Fruit fly (Drosophila melanogaster) whole organism, adult: ENCODE measurements around the gene sds22.
A peak's percentile ranks its signal among the peaks of the same experiment; 100 is the strongest.

ENCODE experiments used
- CG11617 ChIP-seq: fragments of 200-800 bp; sonication (Bioruptor generic); optimal IDR thresholded peaks from 2 replicates; lab custom pipeline; 2017; ENCODE audit warnings: mild to moderate bottlenecking, missing biosample characterization, missing genetic modification reagents, missing genetic modification characterization
- CG12768 ChIP-seq: fragments of 200-800 bp; sonication (Bioruptor generic); optimal IDR thresholded peaks from 2 replicates; lab custom pipeline; 2017; ENCODE audit warnings: missing biosample characterization, missing genetic modification characterization, mild to moderate bottlenecking, moderate library complexity, missing genetic modification reagents
- CG14711 ChIP-seq: fragments of 200-800 bp; sonication (Bioruptor generic); optimal IDR thresholded peaks from 2 replicates; lab custom pipeline; 2018; ENCODE audit warnings: missing biosample characterization, mild to moderate bottlenecking, missing genetic modification characterization, moderate library complexity
- CG1620 ChIP-seq: fragments of 200-800 bp; sonication (Bioruptor generic); optimal IDR thresholded peaks from 2 replicates; lab custom pipeline; 2016; ENCODE audit warnings: missing biosample characterization, missing genetic modification characterization
- CG33017 ChIP-seq: fragments of 200-800 bp; sonication (Bioruptor generic); optimal IDR thresholded peaks from 2 replicates; lab custom pipeline; 2018; ENCODE audit warnings: missing biosample characterization, mild to moderate bottlenecking, missing genetic modification characterization, moderate library complexity
- CG5204 ChIP-seq: fragments of 200-800 bp; sonication (Bioruptor generic); optimal IDR thresholded peaks from 2 replicates; lab custom pipeline; 2016; ENCODE audit warnings: missing biosample characterization, missing genetic modification characterization
- CG7045 ChIP-seq: fragments of 200-800 bp; sonication (Bioruptor generic); optimal IDR thresholded peaks from 2 replicates; lab custom pipeline; 2017; ENCODE audit warnings: missing biosample characterization, mild to moderate bottlenecking, missing genetic modification characterization
- CG7101 ChIP-seq: fragments of 200-800 bp; sonication (Bioruptor generic); optimal IDR thresholded peaks from 2 replicates; lab custom pipeline; 2018; ENCODE audit warnings: missing biosample characterization, mild to moderate bottlenecking, missing genetic modification characterization, moderate library complexity
- Clk ChIP-seq: fragments of 200-800 bp; sonication (Bioruptor generic); optimal IDR thresholded peaks from 2 replicates; lab custom pipeline; 2017; ENCODE audit warnings: missing biosample characterization, missing genetic modification characterization
- Crg-1 ChIP-seq: fragments of 200-800 bp; sonication (Bioruptor generic); optimal IDR thresholded peaks from 2 replicates; lab custom pipeline; 2016; ENCODE audit warnings: missing biosample characterization, missing genetic modification characterization
- Hr96 ChIP-seq: fragments of 200-800 bp; sonication (Bioruptor generic); optimal IDR thresholded peaks from 2 replicates; lab custom pipeline; 2016; ENCODE audit warnings: missing biosample characterization, missing genetic modification characterization
- Mnt ChIP-seq: fragments of 200-800 bp; sonication (Bioruptor generic); optimal IDR thresholded peaks from 2 replicates; lab custom pipeline; 2016; ENCODE audit warnings: missing biosample characterization, mild to moderate bottlenecking, missing genetic modification characterization
- bab1 ChIP-seq: fragments of 200-800 bp; sonication (Bioruptor generic); optimal IDR thresholded peaks from 3 replicates; lab custom pipeline; 2019; ENCODE audit warnings: missing biosample characterization, mild to moderate bottlenecking, missing genetic modification characterization, moderate library complexity
- cic ChIP-seq: fragments of 200-800 bp; sonication (Bioruptor generic); optimal IDR thresholded peaks from 2 replicates; lab custom pipeline; 2017; ENCODE audit warnings: missing biosample characterization, mild to moderate bottlenecking, missing genetic modification characterization, moderate library complexity
- cnc ChIP-seq, 2 experiments: fragments of >200 bp; optimal IDR thresholded peaks; 2 replicates each; lab custom pipeline; 2017
- kay ChIP-seq: fragments of 200-800 bp; sonication (Bioruptor generic); peaks from one replicate; lab custom pipeline; 2016; ENCODE audit warnings: missing biosample characterization, missing genetic modification characterization, borderline replicate concordance
- ovo ChIP-seq: fragments of 200-800 bp; sonication (Bioruptor generic); optimal IDR thresholded peaks from 2 replicates; lab custom pipeline; 2016; ENCODE audit warnings: missing biosample characterization, missing genetic modification characterization
- pad ChIP-seq: fragments of 200-800 bp; sonication (Bioruptor generic); optimal IDR thresholded peaks from 3 replicates; lab custom pipeline; 2017; ENCODE audit warnings: missing biosample characterization, missing genetic modification characterization, mild to moderate bottlenecking, moderate library complexity, missing genetic modification reagents
- tj ChIP-seq: fragments of 200-800 bp; sonication (Bioruptor generic); optimal IDR thresholded peaks from 3 replicates; lab custom pipeline; 2017; ENCODE audit warnings: missing biosample characterization, mild to moderate bottlenecking, missing genetic modification characterization, moderate library complexity
- toe ChIP-seq: fragments of 200-800 bp; sonication (Bioruptor generic); optimal IDR thresholded peaks from 2 replicates; lab custom pipeline; 2016; ENCODE audit warnings: missing biosample characterization, missing genetic modification characterization

sds22 gene

DNA sequence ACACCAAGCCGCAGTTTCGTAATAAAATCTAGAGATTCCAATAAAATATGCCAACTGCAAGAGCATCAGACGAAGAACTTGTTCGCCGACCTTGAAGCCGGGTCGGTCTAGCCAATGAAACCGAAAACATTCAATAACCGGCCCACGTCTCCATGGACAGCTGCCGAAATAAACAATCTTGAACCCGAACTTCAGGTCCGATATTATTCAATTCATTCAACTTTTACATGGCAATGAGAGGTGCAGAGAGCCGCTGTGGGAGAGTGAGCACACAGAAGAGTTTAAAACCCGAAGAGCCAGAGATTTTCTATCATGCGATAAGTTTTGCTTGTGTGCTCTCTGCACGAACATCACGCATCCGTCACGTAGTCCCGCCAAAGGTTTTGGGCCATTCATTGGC, 13.9 kb upstream of the sds22 start:
- TF ChIP-seq CG11617 (no peak), CG14711 (tag; lab: Kevin White, UChicago) (no peak), bab1 (GFP tag; lab: Kevin White, UChicago) (no peak), CG7045 (no peak), Mnt (GFP tag; lab: Kevin White, UChicago) (no peak), Hr96 (GFP tag; lab: Kevin White, UChicago) (no peak), CG33017 (tag; lab: Kevin White, UChicago) (no peak), pad (GFP tag; lab: Kevin White, UChicago) (no peak), cnc (optimal IDR thresholded peaks at IDR 0.05; lab: Kevin White, UChicago) (no peak), Crg-1 (GFP tag; lab: Kevin White, UChicago) (no peak), CG12768 (no peak), kay (GFP tag; lab: Kevin White, UChicago) (no peak), ovo (GFP tag; lab: Kevin White, UChicago) (no peak), Clk (GFP tag; lab: Kevin White, UChicago) (no peak), toe (no peak), CG1620 (GFP tag; lab: Kevin White, UChicago) (no peak), CG7101 (tag; lab: Kevin White, UChicago) (no peak), cic (GFP tag; lab: Kevin White, UChicago) (no peak)

DNA sequence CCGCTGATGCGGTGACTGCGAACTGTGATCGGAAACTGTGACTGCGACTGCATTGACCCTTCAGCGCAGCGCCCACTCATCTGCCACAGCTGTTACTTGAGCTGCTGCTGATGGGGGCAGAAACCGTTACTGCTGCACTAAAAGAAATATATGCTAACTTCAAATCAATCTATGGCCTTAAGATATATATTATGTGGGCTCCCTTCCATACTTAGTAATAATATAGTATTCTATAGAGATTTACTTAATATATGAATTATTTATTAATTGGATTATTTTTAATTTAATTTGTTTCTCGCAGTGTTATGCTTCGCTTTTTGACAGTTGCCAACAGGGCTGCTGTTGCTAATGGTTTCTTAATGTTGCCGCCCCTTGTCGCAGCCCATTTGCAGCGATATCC, 12.3 kb upstream of the sds22 start:
- TF ChIP-seq kay (GFP tag; lab: Kevin White, UChicago) (no peak), tj (GFP tag; lab: Kevin White, UChicago) (no peak), bab1 (GFP tag; lab: Kevin White, UChicago) (no peak), Crg-1 (GFP tag; lab: Kevin White, UChicago) (no peak), pad (GFP tag; lab: Kevin White, UChicago) (no peak), cnc (optimal IDR thresholded peaks at IDR 0.05; lab: Kevin White, UChicago) (no peak), CG1620 (GFP tag; lab: Kevin White, UChicago) (no peak), Mnt (GFP tag; lab: Kevin White, UChicago) (no peak), CG14711 (tag; lab: Kevin White, UChicago) (no peak), Clk (GFP tag; lab: Kevin White, UChicago) (no peak), CG7045 (no peak), cic (GFP tag; lab: Kevin White, UChicago) (no peak), CG11617 (no peak)

- no peak for TF ChIP-seq CG12768
- no peak for TF ChIP-seq CG33017 (tag; lab: Kevin White, UChicago)
- TF ChIP-seq kay (GFP tag; lab: Kevin White, UChicago) = peak; percentile 56
- TF ChIP-seq Crg-1 (GFP tag; lab: Kevin White, UChicago) = no peak
- TF ChIP-seq CG7101 (tag; lab: Kevin White, UChicago) = no peak
- TF ChIP-seq tj (GFP tag; lab: Kevin White, UChicago) = peak; percentile 44
Observed at dm6 chr3R:17379742-17380141, 11.7 kb upstream of the sds22 start, which contains the start of gene lute. Gene lute (plus strand): TSS chr3R:17379944.

- TF ChIP-seq ovo (GFP tag; lab: Kevin White, UChicago) (no peak), CG11617 (no peak), CG1620 (GFP tag; lab: Kevin White, UChicago) (no peak), tj (GFP tag; lab: Kevin White, UChicago) (peak; percentile 92)
Observed at dm6 chr3R:17381916-17382315, 9.5 kb upstream of the sds22 start.

- TF ChIP-seq bab1 (GFP tag; lab: Kevin White, UChicago) (peak; percentile 83), Hr96 (GFP tag; lab: Kevin White, UChicago) (peak; percentile 74), Clk (GFP tag; lab: Kevin White, UChicago) (no peak), CG5204 (GFP tag; lab: Kevin White, UChicago) (peak; percentile 68), cic (GFP tag; lab: Kevin White, UChicago) (peak; percentile 56), CG7101 (tag; lab: Kevin White, UChicago) (peak; percentile 73), Mnt (GFP tag; lab: Kevin White, UChicago) (peak; percentile 70), Crg-1 (GFP tag; lab: Kevin White, UChicago) (peak; percentile 78), CG7045 (peak; percentile 65), CG33017 (tag; lab: Kevin White, UChicago) (peak; percentile 55), CG14711 (tag; lab: Kevin White, UChicago) (peak; percentile 74), CG1620 (GFP tag; lab: Kevin White, UChicago) (peak; percentile 84), pad (GFP tag; lab: Kevin White, UChicago) (peak; percentile 60), CG11617 (no peak), tj (GFP tag; lab: Kevin White, UChicago) (peak; percentile 68), kay (GFP tag; lab: Kevin White, UChicago) (no peak), toe (peak; percentile 75), ovo (GFP tag; lab: Kevin White, UChicago) (peak; percentile 59), cnc (optimal IDR thresholded peaks at IDR 0.05; lab: Kevin White, UChicago) (no peak), CG12768 (peak; percentile 23)
Observed at dm6 chr3R:17385329-17386019, 5.9 kb upstream of the sds22 start.

DNA sequence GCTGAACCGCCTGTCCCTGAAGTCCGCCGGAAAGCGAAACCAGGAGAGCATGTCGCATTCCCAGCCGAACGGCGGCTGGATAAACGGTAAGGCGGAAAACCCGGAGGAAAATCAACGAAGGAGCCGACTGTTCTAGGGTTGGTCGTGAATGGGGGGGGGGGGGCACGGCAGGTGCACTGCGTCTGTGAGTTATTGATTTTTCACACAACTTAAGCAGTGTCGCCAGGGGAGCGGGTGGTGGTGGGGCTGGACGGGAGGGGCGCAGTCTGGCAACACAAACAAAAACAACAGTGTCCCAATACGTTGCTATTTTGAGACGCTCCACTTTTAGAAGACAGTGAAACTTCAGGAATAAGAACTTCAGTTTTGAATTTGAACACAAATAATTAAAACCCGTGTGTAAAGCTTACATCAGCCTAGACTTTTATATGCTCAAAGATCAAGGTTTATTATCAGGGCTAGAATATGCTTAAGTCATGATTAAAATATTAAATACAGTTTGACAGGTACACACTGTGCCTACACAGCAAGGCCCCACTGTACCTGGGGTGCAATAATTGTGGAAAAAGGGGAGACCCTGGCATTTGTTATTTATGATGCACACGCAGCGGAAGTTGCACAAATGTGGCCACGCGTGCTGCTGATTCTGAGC, 5.1 kb upstream of the sds22 start:
- peak; percentile 63 for TF ChIP-seq CG14711 (tag; lab: Kevin White, UChicago)
- peak; percentile 36 for TF ChIP-seq CG5204 (GFP tag; lab: Kevin White, UChicago)
- TF ChIP-seq CG7101 (tag; lab: Kevin White, UChicago) = peak; percentile 60
- peak; percentile 32 for TF ChIP-seq Hr96 (GFP tag; lab: Kevin White, UChicago)
- peak; percentile 54 for TF ChIP-seq bab1 (GFP tag; lab: Kevin White, UChicago)
- no peak for TF ChIP-seq ovo (GFP tag; lab: Kevin White, UChicago)
- TF ChIP-seq pad (GFP tag; lab: Kevin White, UChicago) = peak; percentile 3
- peak; percentile 54 for TF ChIP-seq toe
- peak; percentile 60 for TF ChIP-seq CG12768
- TF ChIP-seq CG33017 (tag; lab: Kevin White, UChicago) = peak; percentile 55
- TF ChIP-seq Mnt (GFP tag; lab: Kevin White, UChicago) = no peak
- TF ChIP-seq kay (GFP tag; lab: Kevin White, UChicago) = peak; percentile 12
- no peak for TF ChIP-seq CG1620 (GFP tag; lab: Kevin White, UChicago)
- no peak for TF ChIP-seq cic (GFP tag; lab: Kevin White, UChicago)
- TF ChIP-seq Clk (GFP tag; lab: Kevin White, UChicago) = peak; percentile 55
- TF ChIP-seq CG7045 = peak; percentile 19
